Worm (Caenorhabditis elegans) whole organism, young adult: ENCODE measurements around the gene ZK721.3.

ENCODE experiments used
- B0019.2 ChIP-seq: fragments of 200-800 bp; sonication (Bioruptor generic); conservative IDR thresholded peaks from 2 replicates; pipeline ENCODE4 v1.3.6; 2022; ENCODE audit warnings: missing genetic modification reagents, missing genetic modification characterization, missing compliant biosample characterization
- B0261.1 ChIP-seq: sonication (generic microtip); optimal IDR thresholded peaks from 2 replicates; lab custom pipeline; 2016; ENCODE audit warnings: mild to moderate bottlenecking, missing genetic modification characterization, moderate library complexity, missing compliant biosample characterization
- C06A6.2 ChIP-seq: fragments of 200-800 bp; sonication (Bioruptor generic); conservative IDR thresholded peaks from 2 replicates; pipeline ENCODE4 v1.3.6; 2022; ENCODE audit warnings: missing genetic modification characterization, missing compliant biosample characterization
- C17E4.6 ChIP-seq: fragments of 200-800 bp; sonication (Bioruptor generic); IDR thresholded peaks from 2 replicates; pipeline ENCODE4 v1.3.6; 2022; ENCODE audit warnings: missing genetic modification reagents, missing genetic modification characterization, missing compliant biosample characterization
- F37B4.10 ChIP-seq: fragments of 200-800 bp; sonication (Bioruptor generic); IDR thresholded peaks from 2 replicates; pipeline ENCODE4 v1.3.6; 2022; ENCODE audit warnings: missing genetic modification characterization, missing compliant biosample characterization
- F52B5.7 ChIP-seq: sonication (generic microtip); optimal IDR thresholded peaks from 2 replicates; lab custom pipeline; 2016; ENCODE audit warnings: mild to moderate bottlenecking, missing genetic modification characterization, missing compliant biosample characterization
- F55B11.4 ChIP-seq: sonication (generic microtip); optimal IDR thresholded peaks from 2 replicates; lab custom pipeline; 2016; ENCODE audit warnings: missing compliant biosample characterization, missing genetic modification characterization, borderline replicate concordance; ENCODE audit not compliant: insufficient read depth
- F57A8.1 ChIP-seq: fragments of 200-800 bp; sonication (Bioruptor generic); optimal IDR thresholded peaks from 2 replicates; lab custom pipeline; 2018; ENCODE audit warnings: mild to moderate bottlenecking, missing genetic modification characterization, moderate library complexity, missing compliant biosample characterization
- K12H6.12 ChIP-seq: fragments of 200-800 bp; sonication (Bioruptor generic); optimal IDR thresholded peaks from 2 replicates; lab custom pipeline; 2018; ENCODE audit warnings: mild to moderate bottlenecking, missing genetic modification characterization, missing compliant biosample characterization
- T26A5.8 ChIP-seq: sonication (generic microtip); optimal IDR thresholded peaks from 2 replicates; lab custom pipeline; 2016; ENCODE audit warnings: missing genetic modification characterization, missing compliant biosample characterization
- Y56A3A.18 ChIP-seq: fragments of 200-800 bp; sonication (Bioruptor generic); IDR thresholded peaks from 2 replicates; pipeline ENCODE4 v1.3.6; 2022; ENCODE audit warnings: missing genetic modification reagents, missing genetic modification characterization, missing compliant biosample characterization
- Y79H2A.3 ChIP-seq: fragments of 200-800 bp; sonication (Bioruptor generic); conservative IDR thresholded peaks from 2 replicates; pipeline ENCODE4 v1.3.6; 2022; ENCODE audit warnings: missing genetic modification reagents, missing genetic modification characterization, missing compliant biosample characterization
- ZK185.1 ChIP-seq: sonication (generic microtip); optimal IDR thresholded peaks from 2 replicates; lab custom pipeline; 2016; ENCODE audit warnings: mild to moderate bottlenecking, missing genetic modification characterization, missing compliant biosample characterization; ENCODE audit not compliant: poor library complexity, severe bottlenecking
- aptf-2 ChIP-seq: fragments of 200-800 bp; sonication (Bioruptor generic); conservative IDR thresholded peaks from 2 replicates; pipeline ENCODE4 v1.3.6; 2022; ENCODE audit warnings: missing genetic modification reagents, missing genetic modification characterization, missing compliant biosample characterization
- aptf-3 ChIP-seq: fragments of 200-800 bp; sonication (Bioruptor generic); IDR thresholded peaks from 2 replicates; pipeline ENCODE4 v1.3.6; 2022; ENCODE audit warnings: missing genetic modification characterization, missing compliant biosample characterization
- athp-1 ChIP-seq: sonication (generic microtip); optimal IDR thresholded peaks from 2 replicates; lab custom pipeline; 2017; ENCODE audit warnings: mild to moderate bottlenecking, missing genetic modification characterization, missing compliant biosample characterization
- attf-3 ChIP-seq: fragments of 200-800 bp; sonication (Bioruptor generic); conservative IDR thresholded peaks from 2 replicates; pipeline ENCODE4 v1.3.6; 2022; ENCODE audit warnings: missing genetic modification reagents, missing genetic modification characterization, missing compliant biosample characterization
- attf-6 ChIP-seq: fragments of 200-800 bp; sonication (Bioruptor generic); IDR thresholded peaks from 2 replicates; pipeline ENCODE4 v1.3.6; 2022; ENCODE audit warnings: missing genetic modification reagents, missing genetic modification characterization, missing compliant biosample characterization
- bed-1 ChIP-seq: fragments of 200-800 bp; sonication (Bioruptor generic); IDR thresholded peaks from 2 replicates; pipeline ENCODE4 v1.3.6; 2022; ENCODE audit warnings: missing genetic modification reagents, missing genetic modification characterization, missing compliant biosample characterization
- bed-2 ChIP-seq: fragments of 200-800 bp; sonication (Bioruptor generic); IDR thresholded peaks from 2 replicates; pipeline ENCODE4 v1.3.6; 2022; ENCODE audit warnings: missing genetic modification reagents, missing genetic modification characterization, missing compliant biosample characterization
- cebp-2 ChIP-seq: fragments of 200-800 bp; sonication (Bioruptor generic); IDR thresholded peaks from 2 replicates; pipeline ENCODE4 v1.3.6; 2022; ENCODE audit warnings: missing genetic modification characterization, missing compliant biosample characterization
- ceh-40 ChIP-seq: fragments of 200-800 bp; sonication (Bioruptor generic); IDR thresholded peaks from 2 replicates; pipeline ENCODE4 v1.3.6; 2022; ENCODE audit warnings: missing genetic modification characterization, missing compliant biosample characterization
- ceh-91 ChIP-seq: fragments of 200-800 bp; sonication (Bioruptor generic); IDR thresholded peaks from 2 replicates; pipeline ENCODE4 v1.3.6; 2022; ENCODE audit warnings: missing genetic modification reagents, missing genetic modification characterization, missing compliant biosample characterization
- egl-18 ChIP-seq: fragments of 200-800 bp; sonication (Bioruptor generic); IDR thresholded peaks from 2 replicates; pipeline ENCODE4 v1.3.6; 2022; ENCODE audit warnings: missing genetic modification reagents, missing genetic modification characterization, missing compliant biosample characterization
- egrh-3 ChIP-seq: fragments of 200-800 bp; sonication (Bioruptor generic); IDR thresholded peaks from 2 replicates; pipeline ENCODE4 v1.3.6; 2022; ENCODE audit warnings: missing genetic modification reagents, missing genetic modification characterization, missing compliant biosample characterization
- ekl-4 ChIP-seq: fragments of 200-800 bp; sonication (Bioruptor generic); IDR thresholded peaks from 2 replicates; pipeline ENCODE4 v1.3.6; 2022; ENCODE audit warnings: missing genetic modification reagents, missing genetic modification characterization, missing compliant biosample characterization
- gei-17 ChIP-seq: fragments of 200-800 bp; sonication (Bioruptor generic); optimal IDR thresholded peaks from 2 replicates; lab custom pipeline; 2018; ENCODE audit warnings: mild to moderate bottlenecking, missing genetic modification characterization, missing compliant biosample characterization
- hsf-1 ChIP-seq: fragments of 200-800 bp; sonication (Bioruptor generic); IDR thresholded peaks from 2 replicates; pipeline ENCODE4 v1.3.6; 2022; ENCODE audit warnings: missing genetic modification reagents, missing genetic modification characterization, missing compliant biosample characterization
- lag-1 ChIP-seq: fragments of 200-800 bp; sonication (Bioruptor generic); IDR thresholded peaks from 2 replicates; pipeline ENCODE4 v1.3.6; 2022; ENCODE audit warnings: missing genetic modification reagents, missing genetic modification characterization, missing compliant biosample characterization
- lin-35 ChIP-seq, 3 experiments: fragments of 150-350 bp in 2 of 3; sonication (generic microtip) in 1 of 3; optimal IDR thresholded peaks; 2 replicates each; lab custom pipeline; 2014 to 2018; ENCODE audit warnings: missing biosample characterization in 3 of 3, missing genetic modification characterization in 3 of 3, missing genetic modification reagents in 3 of 3
- lin-40 ChIP-seq: sonication (generic microtip); optimal IDR thresholded peaks from 2 replicates; lab custom pipeline; 2016; ENCODE audit warnings: missing genetic modification characterization, mild to moderate bottlenecking, missing compliant biosample characterization, missing genotype, missing genetic modification reagents
- madf-3 ChIP-seq: fragments of 200-800 bp; sonication (Bioruptor generic); IDR thresholded peaks from 2 replicates; pipeline ENCODE4 v1.3.6; 2022; ENCODE audit warnings: missing genetic modification reagents, missing genetic modification characterization, missing compliant biosample characterization
- mel-28 ChIP-seq: sonication (generic microtip); optimal IDR thresholded peaks from 2 replicates; lab custom pipeline; 2016; ENCODE audit warnings: borderline replicate concordance, mild to moderate bottlenecking, missing genetic modification characterization, missing compliant biosample characterization
- nfya-1 ChIP-seq: sonication (generic microtip); optimal IDR thresholded peaks from 2 replicates; lab custom pipeline; 2017; ENCODE audit warnings: antibody characterized with exemption, missing compliant biosample characterization, missing genetic modification characterization, borderline replicate concordance; ENCODE audit not compliant: insufficient read depth
- nfya-2 ChIP-seq: fragments of 200-800 bp; sonication (Bioruptor generic); IDR thresholded peaks from 2 replicates; pipeline ENCODE4 v1.3.6; 2022; ENCODE audit warnings: missing genetic modification reagents, missing genetic modification characterization, missing compliant biosample characterization
- nfyb-1 ChIP-seq: fragments of 200-800 bp; sonication (Bioruptor generic); IDR thresholded peaks from 2 replicates; pipeline ENCODE4 v1.3.6; 2022; ENCODE audit warnings: missing genetic modification reagents, missing genetic modification characterization, missing compliant biosample characterization
- nhr-179 ChIP-seq: sonication (generic microtip); optimal IDR thresholded peaks from 2 replicates; lab custom pipeline; 2016; ENCODE audit warnings: mild to moderate bottlenecking, missing genetic modification characterization, missing compliant biosample characterization
- pbrm-1 ChIP-seq: fragments of 200-800 bp; sonication (Bioruptor generic); IDR thresholded peaks from 2 replicates; pipeline ENCODE4 v1.3.6; 2022; ENCODE audit warnings: missing genetic modification reagents, missing genetic modification characterization, missing compliant biosample characterization
- repo-1 ChIP-seq: sonication (generic microtip); optimal IDR thresholded peaks from 2 replicates; lab custom pipeline; 2017; ENCODE audit warnings: mild to moderate bottlenecking, missing genetic modification characterization, missing compliant biosample characterization
- sdz-38 ChIP-seq: sonication (generic microtip); optimal IDR thresholded peaks from 2 replicates; lab custom pipeline; 2016; ENCODE audit warnings: missing genotype, missing genetic modification characterization, missing compliant biosample characterization
- tbx-9 ChIP-seq: sonication (generic microtip); optimal IDR thresholded peaks from 2 replicates; lab custom pipeline; 2016; ENCODE audit warnings: borderline replicate concordance, missing genetic modification characterization, inconsistent platforms, missing compliant biosample characterization
- unc-62 ChIP-seq: fragments of 150-350 bp; optimal IDR thresholded peaks from 2 replicates; lab custom pipeline; 2014; ENCODE audit warnings: missing biosample characterization, missing genetic modification reagents, missing genetic modification characterization
- xnd-1 ChIP-seq: sonication (generic microtip); optimal IDR thresholded peaks from 2 replicates; lab custom pipeline; 2016; ENCODE audit warnings: missing genotype, missing genetic modification reagents, missing genetic modification characterization, missing compliant biosample characterization
- ztf-22 ChIP-seq: fragments of 200-800 bp; sonication (Bioruptor generic); optimal IDR thresholded peaks from 2 replicates; lab custom pipeline; 2018; ENCODE audit warnings: mild to moderate bottlenecking, missing genetic modification characterization, moderate library complexity, missing compliant biosample characterization
- ztf-25 ChIP-seq: fragments of 200-800 bp; sonication (Bioruptor generic); IDR thresholded peaks from 2 replicates; pipeline ENCODE4 v1.3.6; 2022; ENCODE audit warnings: missing genetic modification reagents, missing genetic modification characterization, missing compliant biosample characterization
- ztf-26 ChIP-seq: sonication (generic microtip); optimal IDR thresholded peaks from 2 replicates; lab custom pipeline; 2017; ENCODE audit warnings: missing genetic modification characterization, missing compliant biosample characterization
- ztf-28 ChIP-seq: fragments of 200-800 bp; sonication (Bioruptor generic); IDR thresholded peaks from 2 replicates; pipeline ENCODE4 v1.3.6; 2022; ENCODE audit warnings: missing genetic modification reagents, missing genetic modification characterization, missing compliant biosample characterization
- ztf-3 ChIP-seq: fragments of 200-800 bp; sonication (Bioruptor generic); optimal IDR thresholded peaks from 2 replicates; lab custom pipeline; 2018; ENCODE audit warnings: mild to moderate bottlenecking, missing genetic modification characterization, missing compliant biosample characterization

The ZK721.3 gene

DNA sequence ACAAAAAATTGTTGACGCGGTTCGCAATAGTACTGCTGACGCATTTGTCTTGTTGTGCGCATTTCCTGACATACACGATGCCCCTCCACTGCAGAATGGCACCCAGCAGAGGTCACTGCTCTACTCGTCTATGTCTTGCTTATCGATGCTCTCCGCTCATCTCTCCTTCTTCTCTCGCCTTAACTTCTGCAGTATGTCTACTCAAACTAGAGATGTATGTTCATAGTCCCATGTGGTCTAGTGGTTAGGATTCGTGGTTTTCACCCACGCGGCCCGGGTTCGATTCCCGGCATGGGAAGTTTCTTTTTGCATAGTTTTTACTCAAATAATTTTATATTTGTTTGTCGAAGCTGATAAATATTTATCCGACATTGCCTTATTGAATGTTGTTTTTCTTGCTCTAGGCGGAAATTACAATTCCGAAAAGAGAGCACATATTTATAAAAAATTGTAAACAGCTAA lies 51.6 kb downstream of the ZK721.3 start, which contains the start of gene C28G1.2:
Gene C28G1.2 (plus strand): TSS at position 130 of the 462 bp plus-strand sequence.
- TF ChIP-seq F55B11.4 (tag; lab: Kevin White, UChicago) (no peak), ZK185.1 (peak; percentile 95), lin-40 (tag; lab: Kevin White, UChicago) (peak; percentile 96), ceh-40 (GFP tag; lab: Robert Waterston, UW) (peak; percentile 91), nfya-2 (GFP tag; lab: Robert Waterston, UW) (no peak), bed-1 (GFP tag; lab: Robert Waterston, UW) (no peak), aptf-3 (GFP tag; lab: Robert Waterston, UW) (peak; percentile 94; the same call in 1 of the 2 replicates), T26A5.8 (peak; percentile 92), bed-2 (GFP tag; lab: Robert Waterston, UW) (no peak), aptf-2 (0 out of 2 replicates have a peak, but pooled peaks have one; percentile 53), ztf-22 (peak; percentile 83), ztf-25 (GFP tag; lab: Robert Waterston, UW) (peak; percentile 93), xnd-1 (tag; lab: Kevin White, UChicago) (no peak), K12H6.12 (tag; lab: Kevin White, UChicago) (peak; percentile 94), athp-1 (tag; lab: Kevin White, UChicago) (peak; percentile 86), pbrm-1 (peak; percentile 94), Y79H2A.3 (GFP tag; lab: Robert Waterston, UW) (peak; percentile 52; the same call in 1 of the 2 replicates), egrh-3 (GFP tag; lab: Robert Waterston, UW) (peak; percentile 63; the same call in 1 of the 2 replicates), madf-3 (GFP tag; lab: Robert Waterston, UW) (peak; percentile 76; the same call in 1 of the 2 replicates), F52B5.7 (tag; lab: Kevin White, UChicago) (peak; percentile 88), ztf-28 (GFP tag; lab: Robert Waterston, UW) (peak; percentile 62; the same call in 1 of the 2 replicates), ceh-91 (GFP tag; lab: Robert Waterston, UW) (no peak), attf-3 (GFP tag; lab: Robert Waterston, UW) (peak; percentile 68), hsf-1 (GFP tag; lab: Robert Waterston, UW) (no peak), nfya-1 (tag; lab: Kevin White, UChicago) (no peak), ztf-3 (GFP tag; lab: Kevin White, UChicago) (peak; percentile 70), sdz-38 (tag; lab: Kevin White, UChicago) (no peak), gei-17 (GFP tag; lab: Kevin White, UChicago) (peak; percentile 88), ztf-26 (tag; lab: Kevin White, UChicago) (peak; percentile 86), unc-62 (no peak), lin-35 (GFP tag; optimal IDR thresholded peaks at IDR 0.05; lab: Kevin White, UChicago) (peak in 2 of 3 experiments; percentile 59 to 83), B0019.2 (GFP tag; lab: Robert Waterston, UW) (0 out of 2 replicates have a peak, but pooled peaks have one; percentile 45), attf-6 (GFP tag; lab: Robert Waterston, UW) (no peak), tbx-9 (tag; lab: Kevin White, UChicago) (no peak), repo-1 (tag; lab: Kevin White, UChicago) (peak; percentile 92), cebp-2 (GFP tag; lab: Robert Waterston, UW) (peak; percentile 89), egl-18 (peak; percentile 91), mel-28 (tag; lab: Kevin White, UChicago) (peak; percentile 67), Y56A3A.18 (peak; percentile 94), nfyb-1 (peak; percentile 87), F57A8.1 (GFP tag; lab: Kevin White, UChicago) (peak; percentile 88), ekl-4 (peak; percentile 91; the same call in 1 of the 2 replicates), C06A6.2 (GFP tag; lab: Robert Waterston, UW) (peak; percentile 71), B0261.1 (tag; lab: Kevin White, UChicago) (peak; percentile 100), C17E4.6 (0 out of 2 replicates have a peak, but pooled peaks have one; percentile 39), F37B4.10 (GFP tag; lab: Robert Waterston, UW) (0 out of 2 replicates have a peak, but pooled peaks have one; percentile 46), nhr-179 (tag; lab: Kevin White, UChicago) (peak; percentile 17), lag-1 (no peak)
